Worm (Caenorhabditis elegans): ENCODE measurements around the gene srbc-5.

srbc-5 gene

ce11 chrV:3267950-3268349 is 7.8 kb downstream of the srbc-5 start, which contains the start of gene T28A11.18 (continued):
- TF ChIP-seq bed-2 (GFP tag; IDR thresholded peaks at IDR 0.05) (no peak), sea-2 (GFP tag; IDR thresholded peaks at IDR 0.05) (no peak)

ce11 chrV:3269407-3269806 is 9.2 kb downstream of the srbc-5 start, which contains the start of gene T28A11.19:
T28A11.19 (minus strand) TSS chrV:3269514.
- TF ChIP-seq ztf-25 (GFP tag; IDR thresholded peaks at IDR 0.05), result no peak

ce11 chrV:3273156-3273555 is 13.0 kb downstream of the srbc-5 start, which contains the start of gene T28A11.20:
T28A11.20 (minus strand) TSS chrV:3273256.
- TF ChIP-seq cebp-1 (GFP tag; IDR thresholded peaks at IDR 0.05) (no peak), cebp-1 (tag; optimal IDR thresholded peaks at IDR 0.05) (no peak), nhr-27 (tag; optimal IDR thresholded peaks at IDR 0.05) (no peak), lin-26 (GFP tag; IDR thresholded peaks at IDR 0.05) (no peak), nfyb-1 (GFP tag; IDR thresholded peaks at IDR 0.05) (no peak), attf-6 (GFP tag; IDR thresholded peaks at IDR 0.05) (no peak), egl-18 (GFP tag; IDR thresholded peaks at IDR 0.05) (no peak), zfh-2 (GFP tag; conservative IDR thresholded peaks at IDR 0.05) (no peak), tbp1 (GFP tag; optimal IDR thresholded peaks at IDR 0.05) (no peak)

- TF ChIP-seq zfh-2 (GFP tag; conservative IDR thresholded peaks at IDR 0.05) (no peak), unc-62 (GFP tag; optimal IDR thresholded peaks at IDR 0.05) (no peak)
Observed at ce11 chrV:3273577-3274100, 13.5 kb downstream of the srbc-5 start, which contains the start of gene T28A11.4. T28A11.4 (plus strand) TSS chrV:3274050.

- TF ChIP-seq Y53G8AR.9 (GFP tag; conservative IDR thresholded peaks at IDR 0.05), result no peak
- no peak for TF ChIP-seq nhr-90 (tag; optimal IDR thresholded peaks at IDR 0.05)
- TF ChIP-seq Y79H2A.3 (GFP tag; conservative IDR thresholded peaks at IDR 0.05), result no peak
- no peak for TF ChIP-seq Y53F4B.3 (GFP tag; IDR thresholded peaks at IDR 0.05)
- TF ChIP-seq hlh-12 (tag; optimal IDR thresholded peaks at IDR 0.05), result no peak
- TF ChIP-seq bed-2 (GFP tag; IDR thresholded peaks at IDR 0.05), result no peak
- TF ChIP-seq him-1 (tag; optimal IDR thresholded peaks at IDR 0.05), result no peak
- TF ChIP-seq madf-6 (GFP tag; IDR thresholded peaks at IDR 0.05), result no peak
- TF ChIP-seq lag-1 (GFP tag; IDR thresholded peaks at IDR 0.05), result no peak
- no peak for TF ChIP-seq gei-17 (GFP tag; optimal IDR thresholded peaks at IDR 0.05)
- TF ChIP-seq ceh-40 (GFP tag; IDR thresholded peaks at IDR 0.05), result no peak
- TF ChIP-seq let-607 (tag; optimal IDR thresholded peaks at IDR 0.05), result no peak
- no peak for TF ChIP-seq dpl-1 (GFP tag; optimal IDR thresholded peaks at IDR 0.05)
- no peak for TF ChIP-seq snpc-3.4 (tag; optimal IDR thresholded peaks at IDR 0.05)
- TF ChIP-seq snpc-1.3 (tag; optimal IDR thresholded peaks at IDR 0.05; ENCODE audit: insufficient read depth), result no peak
Observed at ce11 chrV:3275033-3275432, 14.9 kb downstream of the srbc-5 start, which contains the start of gene T28A11.3. T28A11.3 (plus strand) TSS chrV:3275333.

- TF ChIP-seq snpc-1.3 (tag; optimal IDR thresholded peaks at IDR 0.05; ENCODE audit: insufficient read depth), result no peak
- no peak for TF ChIP-seq F52B5.7 (tag; optimal IDR thresholded peaks at IDR 0.05)
- no peak for TF ChIP-seq B0035.1 (tag; optimal IDR thresholded peaks at IDR 0.05)
- peak; percentile 9 for TF ChIP-seq K12H6.12 (tag; optimal IDR thresholded peaks at IDR 0.05)
Observed at ce11 chrV:3276184-3276583, 16.0 kb downstream of the srbc-5 start.
